Worm (Caenorhabditis elegans): ENCODE measurements around the gene R166.3.

Gene R166.3

ce11 chrII:10519017-10519416 lies 20.1 kb downstream of the R166.3 start, which contains the start of gene F59B10.4:
Gene F59B10.4 (minus strand): TSS chrII:10519117.
- TF ChIP-seq aly-1 (tag; optimal IDR thresholded peaks at IDR 0.05) (no peak), hmg-4 (GFP tag; optimal IDR thresholded peaks at IDR 0.05) (no peak), ceh-36 (tag; optimal IDR thresholded peaks at IDR 0.05) (no peak), pes-1 (GFP tag; IDR thresholded peaks at IDR 0.05) (no peak), hmbx-1 (tag; optimal IDR thresholded peaks at IDR 0.05) (no peak), hnd-1 (tag; optimal IDR thresholded peaks at IDR 0.05) (no peak), tbx-37 (GFP tag; conservative IDR thresholded peaks at IDR 0.05) (no peak), tbx-11 (GFP tag; IDR thresholded peaks at IDR 0.05) (no peak), tra-4 (tag; optimal IDR thresholded peaks at IDR 0.05) (no peak), F13C5.2 (tag; optimal IDR thresholded peaks at IDR 0.05) (no peak), B0310.2 (tag; optimal IDR thresholded peaks at IDR 0.05) (no peak), ceh-13 (GFP tag; optimal IDR thresholded peaks at IDR 0.05) (no peak), ets-7 (tag; optimal IDR thresholded peaks at IDR 0.05) (no peak)

ce11 chrII:10516375-10516774 lies 22.8 kb downstream of the R166.3 start:
- TF ChIP-seq flt-1 (GFP tag; IDR thresholded peaks at IDR 0.05), result no peak
- TF ChIP-seq tra-4 (tag; optimal IDR thresholded peaks at IDR 0.05), result no peak
- TF ChIP-seq B0310.2 (tag; optimal IDR thresholded peaks at IDR 0.05), result no peak
- no peak for TF ChIP-seq F13C5.2 (tag; optimal IDR thresholded peaks at IDR 0.05)
- TF ChIP-seq tbx-11 (GFP tag; IDR thresholded peaks at IDR 0.05), result no peak
- TF ChIP-seq tbx-37 (GFP tag; conservative IDR thresholded peaks at IDR 0.05), result no peak
- no peak for TF ChIP-seq hnd-1 (tag; optimal IDR thresholded peaks at IDR 0.05)
- TF ChIP-seq sea-1 (GFP tag; conservative IDR thresholded peaks at IDR 0.05), result no peak
- TF ChIP-seq aly-1 (tag; optimal IDR thresholded peaks at IDR 0.05), result no peak
- TF ChIP-seq pes-1 (GFP tag; IDR thresholded peaks at IDR 0.05), result no peak
- no peak for TF ChIP-seq scrt-1 (GFP tag; IDR thresholded peaks at IDR 0.05)

DNA sequence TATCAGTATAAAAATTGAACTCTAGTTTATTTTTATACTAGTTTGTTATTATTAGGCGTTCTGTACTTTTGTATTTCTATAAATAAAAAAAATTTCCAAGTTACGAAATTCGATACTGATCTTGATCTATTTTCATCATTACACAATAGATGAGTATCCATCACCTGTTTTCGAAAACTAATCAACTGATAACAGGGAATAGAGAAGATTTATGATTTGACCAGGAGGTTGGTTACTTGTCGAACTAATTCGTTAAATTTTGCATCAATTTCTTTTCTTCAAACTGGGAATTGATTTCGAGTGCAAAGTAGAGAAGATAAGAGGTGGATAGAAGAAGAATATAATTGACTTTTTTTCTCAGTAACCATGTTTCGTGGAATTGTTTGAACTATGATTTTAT lies 23.7 kb downstream of the R166.3 start:
- no peak for TF ChIP-seq scrt-1 (GFP tag; IDR thresholded peaks at IDR 0.05)
- TF ChIP-seq hmbx-1 (tag; optimal IDR thresholded peaks at IDR 0.05), result no peak
- no peak for TF ChIP-seq ceh-36 (tag; optimal IDR thresholded peaks at IDR 0.05)
- TF ChIP-seq F13C5.2 (tag; optimal IDR thresholded peaks at IDR 0.05), result no peak
- TF ChIP-seq flt-1 (GFP tag; IDR thresholded peaks at IDR 0.05), result no peak

DNA sequence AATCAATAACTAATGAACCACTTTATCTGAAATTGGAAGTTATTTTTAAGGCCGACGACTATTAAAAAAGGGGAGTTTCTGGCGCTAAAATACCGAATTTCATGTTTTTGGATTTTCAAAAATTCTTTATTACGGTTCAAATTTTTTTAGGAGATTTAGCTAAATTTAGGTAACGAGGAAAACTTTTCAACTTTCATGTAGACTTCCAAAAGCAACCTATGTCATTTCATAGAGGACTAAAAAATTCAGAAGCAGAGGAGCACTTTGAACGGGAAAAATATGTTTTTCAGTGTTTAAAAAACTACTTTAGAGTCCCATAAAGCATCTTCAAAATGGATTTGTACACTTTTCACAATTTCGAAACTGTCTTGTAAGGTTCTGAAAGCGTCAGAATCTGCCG lies 25.8 kb downstream of the R166.3 start:
- TF ChIP-seq ceh-13 (GFP tag; optimal IDR thresholded peaks at IDR 0.05), result no peak
- no peak for TF ChIP-seq hmbx-1 (tag; optimal IDR thresholded peaks at IDR 0.05)
- TF ChIP-seq pes-1 (GFP tag; IDR thresholded peaks at IDR 0.05), result no peak
- no peak for TF ChIP-seq scrt-1 (GFP tag; IDR thresholded peaks at IDR 0.05)
- TF ChIP-seq hnd-1 (tag; optimal IDR thresholded peaks at IDR 0.05), result no peak
- TF ChIP-seq F13C5.2 (tag; optimal IDR thresholded peaks at IDR 0.05), result no peak
- TF ChIP-seq hmg-4 (GFP tag; optimal IDR thresholded peaks at IDR 0.05), result no peak
- TF ChIP-seq tbx-37 (GFP tag; conservative IDR thresholded peaks at IDR 0.05), result no peak
- no peak for TF ChIP-seq B0310.2 (tag; optimal IDR thresholded peaks at IDR 0.05)
- TF ChIP-seq tra-4 (tag; optimal IDR thresholded peaks at IDR 0.05), result no peak
- TF ChIP-seq ceh-36 (tag; optimal IDR thresholded peaks at IDR 0.05), result no peak

DNA sequence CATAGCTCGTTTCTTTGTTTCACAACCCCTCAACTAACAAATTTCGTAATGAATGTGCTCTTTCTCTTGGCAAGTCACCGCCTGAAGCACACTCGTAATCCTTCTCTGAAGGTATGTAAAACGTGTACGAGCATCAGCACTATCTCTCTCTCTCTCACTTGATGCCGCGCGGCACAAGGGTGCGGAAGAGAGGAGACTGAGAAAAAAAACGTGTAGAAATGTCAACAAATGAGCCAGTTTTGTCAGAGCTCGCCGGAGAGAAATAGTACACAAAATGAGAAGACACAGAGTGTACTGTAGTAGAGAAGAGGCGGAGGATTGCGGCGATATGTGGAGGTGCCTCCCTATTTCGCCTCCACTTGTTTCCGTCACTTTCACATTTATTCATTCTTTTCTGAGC lies 28.9 kb downstream of the R166.3 start, which contains the start of gene F59B10.3:
Gene F59B10.3 (plus strand): TSS at position 301 of the 400 bp plus-strand sequence.
- TF ChIP-seq hmbx-1 (tag; optimal IDR thresholded peaks at IDR 0.05), result no peak
- TF ChIP-seq tbx-11 (GFP tag; IDR thresholded peaks at IDR 0.05), result no peak
- TF ChIP-seq tbx-37 (GFP tag; conservative IDR thresholded peaks at IDR 0.05), result no peak
- no peak for TF ChIP-seq tra-4 (tag; optimal IDR thresholded peaks at IDR 0.05)
- no peak for TF ChIP-seq sea-1 (GFP tag; conservative IDR thresholded peaks at IDR 0.05)
- no peak for TF ChIP-seq B0310.2 (tag; optimal IDR thresholded peaks at IDR 0.05)
- no peak for TF ChIP-seq ceh-13 (GFP tag; optimal IDR thresholded peaks at IDR 0.05)
- no peak for TF ChIP-seq hnd-1 (tag; optimal IDR thresholded peaks at IDR 0.05)
- TF ChIP-seq hmg-4 (GFP tag; optimal IDR thresholded peaks at IDR 0.05), result no peak
- no peak for TF ChIP-seq F13C5.2 (tag; optimal IDR thresholded peaks at IDR 0.05)
- TF ChIP-seq ets-7 (tag; optimal IDR thresholded peaks at IDR 0.05), result no peak
- TF ChIP-seq ceh-36 (tag; optimal IDR thresholded peaks at IDR 0.05), result no peak
- no peak for TF ChIP-seq pes-1 (GFP tag; IDR thresholded peaks at IDR 0.05)

DNA sequence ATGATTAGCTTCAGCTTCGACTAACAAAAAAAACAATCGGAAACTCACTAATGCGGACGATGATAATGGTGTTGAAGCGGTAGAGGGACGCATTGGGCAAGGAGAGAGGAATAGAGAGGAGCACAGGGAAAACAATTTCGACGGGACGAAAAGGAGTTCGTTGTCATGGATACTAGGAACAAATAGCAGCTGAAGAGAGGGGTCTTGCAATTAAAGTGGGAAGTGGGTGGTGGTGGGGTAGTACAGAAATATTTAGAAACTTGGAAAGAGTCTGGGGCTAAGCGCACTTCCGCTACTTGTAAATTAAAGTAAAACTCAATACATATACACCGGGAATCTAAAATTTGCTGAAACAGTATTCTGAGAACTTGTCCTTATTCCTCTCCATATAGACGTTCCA lies 29.4 kb downstream of the R166.3 start, which contains the start of gene F59B10.2:
Gene F59B10.2 (minus strand): TSS at position 101 of the 400 bp plus-strand sequence.
- TF ChIP-seq hnd-1 (tag; optimal IDR thresholded peaks at IDR 0.05) (no peak), scrt-1 (GFP tag; IDR thresholded peaks at IDR 0.05) (no peak), flt-1 (GFP tag; IDR thresholded peaks at IDR 0.05) (no peak), ceh-13 (GFP tag; optimal IDR thresholded peaks at IDR 0.05) (no peak), ceh-36 (tag; optimal IDR thresholded peaks at IDR 0.05) (no peak), pes-1 (GFP tag; IDR thresholded peaks at IDR 0.05) (no peak), hmbx-1 (tag; optimal IDR thresholded peaks at IDR 0.05) (no peak), sea-1 (GFP tag; conservative IDR thresholded peaks at IDR 0.05) (no peak), B0310.2 (tag; optimal IDR thresholded peaks at IDR 0.05) (no peak), tbx-37 (GFP tag; conservative IDR thresholded peaks at IDR 0.05) (no peak)

DNA sequence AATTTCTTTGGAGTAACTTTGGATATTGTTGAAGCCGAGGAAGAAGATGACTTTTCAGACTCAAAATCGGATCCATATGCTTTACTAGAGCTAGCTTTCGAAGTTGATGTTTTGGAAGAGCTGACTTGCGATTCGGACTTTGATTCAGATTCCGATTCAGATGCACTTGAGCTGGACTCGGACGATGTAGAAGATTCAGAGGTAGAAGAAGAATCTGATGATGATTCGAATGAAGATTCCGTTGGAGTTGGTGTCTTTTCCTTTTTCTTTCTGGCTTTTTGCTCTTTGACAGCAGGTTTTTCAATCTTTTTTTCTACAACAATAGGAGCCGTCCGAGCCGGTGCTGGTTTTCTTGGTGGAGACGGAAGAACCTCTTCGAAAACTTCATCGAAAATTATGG lies 31.2 kb downstream of the R166.3 start:
- no peak for TF ChIP-seq ceh-36 (tag; optimal IDR thresholded peaks at IDR 0.05)
- TF ChIP-seq tbx-37 (GFP tag; conservative IDR thresholded peaks at IDR 0.05), result no peak
- no peak for TF ChIP-seq scrt-1 (GFP tag; IDR thresholded peaks at IDR 0.05)
- TF ChIP-seq ama-1 (optimal IDR thresholded peaks at IDR 0.05), result no peak
- TF ChIP-seq hnd-1 (tag; optimal IDR thresholded peaks at IDR 0.05), result no peak
- TF ChIP-seq ets-7 (tag; optimal IDR thresholded peaks at IDR 0.05), result no peak
- no peak for TF ChIP-seq flt-1 (GFP tag; IDR thresholded peaks at IDR 0.05)
- TF ChIP-seq sea-1 (GFP tag; conservative IDR thresholded peaks at IDR 0.05), result no peak
- TF ChIP-seq tbx-11 (GFP tag; IDR thresholded peaks at IDR 0.05), result no peak
- TF ChIP-seq B0310.2 (tag; optimal IDR thresholded peaks at IDR 0.05), result no peak

DNA sequence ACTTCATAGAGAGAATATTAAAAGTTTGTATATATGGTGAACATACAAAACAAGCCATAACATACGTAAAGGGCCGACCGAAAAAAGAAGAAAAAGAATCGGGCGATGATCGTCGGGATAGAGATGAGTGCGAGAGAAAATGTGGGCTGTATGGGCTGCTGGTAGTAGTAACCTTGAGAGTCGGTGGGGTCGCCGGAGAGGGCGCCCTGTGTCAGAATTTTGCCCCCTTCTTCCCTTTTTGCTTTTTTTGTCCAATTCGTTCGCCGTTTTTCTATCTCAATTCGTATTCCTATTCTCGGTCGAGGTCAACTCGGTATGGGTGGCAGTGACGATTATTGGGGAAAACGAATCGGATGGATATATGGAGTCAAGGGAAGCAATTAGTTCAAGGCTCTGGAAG lies 33.2 kb downstream of the R166.3 start:
- no peak for TF ChIP-seq hnd-1 (tag; optimal IDR thresholded peaks at IDR 0.05)
- TF ChIP-seq tbx-37 (GFP tag; conservative IDR thresholded peaks at IDR 0.05), result no peak
- TF ChIP-seq sea-1 (GFP tag; conservative IDR thresholded peaks at IDR 0.05), result no peak
- TF ChIP-seq hmg-4 (GFP tag; optimal IDR thresholded peaks at IDR 0.05), result peak; percentile 18
- TF ChIP-seq ceh-13 (GFP tag; optimal IDR thresholded peaks at IDR 0.05), result no peak
- TF ChIP-seq B0310.2 (tag; optimal IDR thresholded peaks at IDR 0.05), result no peak
